Worm (Caenorhabditis elegans): ENCODE data around the gene F26D11.13.

Gene F26D11.13

DNA sequence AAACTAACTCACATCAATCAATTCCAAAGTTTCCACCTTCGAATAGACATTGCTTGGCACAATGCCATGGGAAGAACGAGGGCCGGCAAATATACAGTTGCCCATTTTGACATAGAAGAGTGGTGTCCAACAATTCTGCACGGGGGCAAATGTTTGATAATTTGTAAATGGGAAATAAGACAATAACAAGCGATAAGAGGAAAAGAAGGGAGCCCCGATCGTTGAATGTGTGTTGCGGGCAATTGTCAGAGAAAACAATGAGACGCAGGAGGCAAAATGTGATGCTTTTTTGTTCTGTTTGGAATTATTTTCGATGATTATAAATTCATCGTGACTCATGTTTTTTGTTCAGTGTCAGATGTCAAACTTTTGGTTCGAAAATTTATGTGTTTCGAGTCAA is 1.8 kb upstream of the F26D11.13 start, which contains the start of gene pals-34:
pals-34 (minus strand) TSS at position 280 of the 400 bp plus-strand sequence.
- TF ChIP-seq hlh-8 (tag; optimal IDR thresholded peaks at IDR 0.05) (no peak), ceh-18 (tag; optimal IDR thresholded peaks at IDR 0.05) (no peak), pqm-1 (tag; optimal IDR thresholded peaks at IDR 0.05) (no peak), ama-1 (optimal IDR thresholded peaks at IDR 0.05) (no peak), hlh-15 (tag; optimal IDR thresholded peaks at IDR 0.05) (no peak), rnt-1 (tag; optimal IDR thresholded peaks at IDR 0.05) (no peak), hlh-13 (GFP tag; optimal IDR thresholded peaks at IDR 0.05) (no peak), ceh-9 (tag; optimal IDR thresholded peaks at IDR 0.05) (no peak), pha-4 (tag; optimal IDR thresholded peaks at IDR 0.05) (no peak), C08G9.2 (tag; optimal IDR thresholded peaks at IDR 0.05) (no peak), T23F11.4 (GFP tag; optimal IDR thresholded peaks at IDR 0.05) (no peak), sdc-2 (tag; optimal IDR thresholded peaks at IDR 0.05) (no peak), lin-11 (tag; optimal IDR thresholded peaks at IDR 0.05) (no peak), ceh-34 (tag; optimal IDR thresholded peaks at IDR 0.05) (no peak)

DNA sequence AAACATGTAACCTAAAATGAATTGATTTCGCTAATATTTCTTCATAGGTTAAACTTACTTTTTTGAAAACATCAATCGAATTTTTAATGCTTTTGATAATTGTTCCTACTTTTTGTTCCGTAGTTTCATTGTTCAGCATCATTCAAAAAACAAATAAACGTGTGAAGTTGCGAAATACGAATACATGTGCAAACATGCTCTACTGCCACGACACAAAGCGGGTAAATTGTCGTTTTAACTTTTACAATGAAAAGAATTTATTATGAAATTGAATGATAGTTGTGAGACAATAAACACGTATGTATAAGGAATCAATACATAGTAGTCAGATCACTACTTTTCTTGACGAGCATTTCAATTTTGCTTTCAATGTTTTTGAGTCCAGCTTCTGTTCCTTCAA is 716 bp upstream of the F26D11.13 start, which contains the start of gene F26D11.12:
F26D11.12 (minus strand) TSS at position 145 of the 400 bp plus-strand sequence.
- TF ChIP-seq lin-11 (tag; optimal IDR thresholded peaks at IDR 0.05) (no peak), ceh-22 (tag; optimal IDR thresholded peaks at IDR 0.05) (no peak), pha-4 (tag; optimal IDR thresholded peaks at IDR 0.05) (no peak), C38D4.7 (GFP tag; optimal IDR thresholded peaks at IDR 0.05) (no peak), unc-42 (tag; optimal IDR thresholded peaks at IDR 0.05) (no peak), pqm-1 (tag; optimal IDR thresholded peaks at IDR 0.05) (no peak), tbx-2 (tag; optimal IDR thresholded peaks at IDR 0.05) (no peak), che-1 (tag; optimal IDR thresholded peaks at IDR 0.05) (no peak), rnt-1 (tag; optimal IDR thresholded peaks at IDR 0.05) (no peak), unc-3 (GFP tag; conservative IDR thresholded peaks at IDR 0.05) (no peak), unc-3 (tag; optimal IDR thresholded peaks at IDR 0.05) (no peak), unc-86 (tag; optimal IDR thresholded peaks at IDR 0.05) (no peak), ceh-24 (tag; optimal IDR thresholded peaks at IDR 0.05) (no peak), ceh-19 (GFP tag; optimal IDR thresholded peaks at IDR 0.05) (no peak), nfya-1 (tag; optimal IDR thresholded peaks at IDR 0.05) (no peak), dve-1 (tag; optimal IDR thresholded peaks at IDR 0.05) (no peak), pat-9 (tag; optimal IDR thresholded peaks at IDR 0.05) (no peak), ceh-9 (tag; optimal IDR thresholded peaks at IDR 0.05) (no peak)

DNA sequence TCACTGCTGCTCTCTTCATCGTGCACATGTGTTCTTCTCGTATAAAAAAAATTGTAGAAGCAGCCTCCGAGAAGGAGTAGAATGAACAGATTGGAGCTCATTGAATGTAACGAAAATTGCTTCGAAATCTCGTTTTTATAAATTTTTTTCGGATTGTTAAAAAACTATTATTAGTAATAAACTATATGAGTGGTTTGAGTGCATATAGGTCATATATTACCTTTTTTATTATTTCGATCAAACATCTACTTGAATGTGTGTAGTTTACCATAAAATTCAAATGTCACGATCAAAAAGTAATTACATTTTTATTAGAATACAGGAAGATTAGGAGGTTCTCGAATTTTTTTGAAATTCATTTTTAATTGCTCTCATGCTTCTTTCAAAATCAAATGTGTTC is 1.6 kb downstream of the F26D11.13 start, which contains the start of gene clec-216:
clec-216 (minus strand) TSS at position 101 of the 400 bp plus-strand sequence.
- TF ChIP-seq nhr-11 (tag; optimal IDR thresholded peaks at IDR 0.05) (no peak), unc-3 (GFP tag; conservative IDR thresholded peaks at IDR 0.05) (no peak), unc-3 (tag; optimal IDR thresholded peaks at IDR 0.05) (no peak), ceh-31 (tag; optimal IDR thresholded peaks at IDR 0.05) (no peak), zip-5 (tag; optimal IDR thresholded peaks at IDR 0.05) (no peak)

- no peak for TF ChIP-seq pat-9 (tag; optimal IDR thresholded peaks at IDR 0.05)
- no peak for TF ChIP-seq sdc-2 (tag; optimal IDR thresholded peaks at IDR 0.05)
- TF ChIP-seq ceh-6 (GFP tag; optimal IDR thresholded peaks at IDR 0.05): no peak
- TF ChIP-seq mec-3 (tag; optimal IDR thresholded peaks at IDR 0.05; ENCODE audit: borderline replicate concordance): no peak
- no peak for TF ChIP-seq T23F11.4 (GFP tag; optimal IDR thresholded peaks at IDR 0.05)
- TF ChIP-seq ttx-3 (tag; optimal IDR thresholded peaks at IDR 0.05): no peak
- no peak for TF ChIP-seq Y22D7AL.16 (tag; optimal IDR thresholded peaks at IDR 0.05)
Observed at ce11 chrV:7946229-7946628, 8.2 kb downstream of the F26D11.13 start.

DNA sequence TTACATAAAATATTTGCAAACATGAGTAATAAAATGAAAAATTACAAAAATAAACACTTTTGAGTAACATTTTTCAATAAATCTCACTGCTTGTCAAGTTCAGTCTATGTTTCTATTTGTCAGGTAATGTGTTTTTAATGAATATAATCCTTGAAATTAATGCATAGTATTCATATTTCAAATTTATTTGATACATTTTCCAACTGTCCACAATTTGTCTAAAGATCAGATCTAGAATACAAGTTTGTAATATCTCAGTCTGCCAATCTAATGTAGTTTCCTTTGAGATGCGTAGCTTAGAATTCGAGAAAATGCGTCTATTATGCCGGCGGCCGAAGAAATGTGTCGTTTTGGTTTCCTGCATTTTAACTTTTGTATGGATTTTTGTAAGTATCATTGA is 10.9 kb downstream of the F26D11.13 start, which contains the start of gene Y97E10B.1:
Y97E10B.1 (plus strand) TSS at position 301 of the 400 bp plus-strand sequence.
- TF ChIP-seq F13H6.1 (tag; optimal IDR thresholded peaks at IDR 0.05) (no peak), hlh-8 (tag; optimal IDR thresholded peaks at IDR 0.05) (no peak), dve-1 (tag; optimal IDR thresholded peaks at IDR 0.05) (no peak), pha-4 (tag; optimal IDR thresholded peaks at IDR 0.05) (no peak), hlh-13 (GFP tag; optimal IDR thresholded peaks at IDR 0.05) (no peak)

Measured in whole organism, late embryonic.